Fruit fly (Drosophila melanogaster): ENCODE data around the gene jet.
A peak's percentile ranks its signal among the peaks of the same experiment; 100 is the strongest.

Gene jet

dm6 chr2L:4949453-4950045, at the start of gene jet:
TSS of gene jet (minus strand) at chr2L:4949784.
- TF ChIP-seq CG17801 (GFP tag; optimal IDR thresholded peaks at IDR 0.05; ENCODE audit: partially characterized antibody), result no peak

- TF ChIP-seq CG17801 (GFP tag; optimal IDR thresholded peaks at IDR 0.05; ENCODE audit: partially characterized antibody), result no peak
Observed at dm6 chr2L:4998571-4999191, 49.1 kb upstream of the jet start.

- no peak for TF ChIP-seq CG17801 (GFP tag; optimal IDR thresholded peaks at IDR 0.05; ENCODE audit: partially characterized antibody)
Observed at dm6 chr2L:4998260-4998560, 48.6 kb upstream of the jet start.

- TF ChIP-seq CG17801 (GFP tag; optimal IDR thresholded peaks at IDR 0.05; ENCODE audit: partially characterized antibody), result peak; percentile 93
Observed at dm6 chr2L:4997401-4998259, 48.0 kb upstream of the jet start.

- TF ChIP-seq CG17801 (GFP tag; optimal IDR thresholded peaks at IDR 0.05; ENCODE audit: partially characterized antibody), result no peak
Observed at dm6 chr2L:4996283-4996922, 46.8 kb upstream of the jet start.

dm6 chr2L:4995837-4996136, 46.2 kb upstream of the jet start:
- no peak for TF ChIP-seq CG17801 (GFP tag; optimal IDR thresholded peaks at IDR 0.05; ENCODE audit: partially characterized antibody)

dm6 chr2L:4995010-4995836, 45.6 kb upstream of the jet start:
- TF ChIP-seq CG17801 (GFP tag; optimal IDR thresholded peaks at IDR 0.05; ENCODE audit: partially characterized antibody), result no peak

dm6 chr2L:4982098-4982646, 32.6 kb upstream of the jet start:
- TF ChIP-seq CG17801 (GFP tag; optimal IDR thresholded peaks at IDR 0.05; ENCODE audit: partially characterized antibody), result no peak

dm6 chr2L:4981278-4981966, 31.8 kb upstream of the jet start, which contains the start of the genes CG8892 and CG34126:
TSS of gene CG8892 (minus strand) at chr2L:4981592.
TSS of gene CG34126 (plus strand) at chr2L:4981614.
- TF ChIP-seq CG17801 (GFP tag; optimal IDR thresholded peaks at IDR 0.05; ENCODE audit: partially characterized antibody), result peak; percentile 96

dm6 chr2L:4979138-4979537, 29.6 kb upstream of the jet start, which contains the start of gene CG8891:
TSS of gene CG8891 (minus strand) at chr2L:4979379.
- TF ChIP-seq CG17801 (GFP tag; optimal IDR thresholded peaks at IDR 0.05; ENCODE audit: partially characterized antibody), result no peak

dm6 chr2L:4976988-4977551, 27.5 kb upstream of the jet start, which contains the start of the genes Gmd and CG3792:
TSS of gene Gmd (minus strand) at chr2L:4977023.
TSS of gene CG3792 (plus strand) at chr2L:4977312.
- TF ChIP-seq CG17801 (GFP tag; optimal IDR thresholded peaks at IDR 0.05; ENCODE audit: partially characterized antibody), result peak; percentile 94

- TF ChIP-seq CG17801 (GFP tag; optimal IDR thresholded peaks at IDR 0.05; ENCODE audit: partially characterized antibody), result peak; percentile 10
Observed at dm6 chr2L:4973731-4974415, 24.3 kb upstream of the jet start, which contains the start of gene mRpL28. TSS of gene mRpL28 (plus strand) at chr2L:4973976.

- TF ChIP-seq CG17801 (GFP tag; optimal IDR thresholded peaks at IDR 0.05; ENCODE audit: partially characterized antibody), result peak; percentile 7
Observed at dm6 chr2L:4971329-4971798, 21.8 kb upstream of the jet start, which contains the start of gene CG14043. TSS of gene CG14043 (plus strand) at chr2L:4971702.
